Worm (Caenorhabditis elegans) whole organism, late embryonic: ENCODE results near the gene mpk-1.

Source experiments
- C38D4.7 ChIP-seq: fragments of 200-800 bp; sonication (Bioruptor generic); optimal IDR thresholded peaks from 2 replicates; lab custom pipeline; 2018; ENCODE audit warnings: mild to moderate bottlenecking, missing genetic modification characterization, moderate library complexity, missing compliant biosample characterization
- F13H6.1 ChIP-seq: sonication (generic microtip); optimal IDR thresholded peaks from 2 replicates; lab custom pipeline; 2016; ENCODE audit warnings: missing genetic modification characterization, missing compliant biosample characterization
- K02D7.2 ChIP-seq: sonication (generic microtip); optimal IDR thresholded peaks from 2 replicates; lab custom pipeline; 2017; ENCODE audit warnings: mild to moderate bottlenecking, missing genetic modification characterization, missing compliant biosample characterization
- Y22D7AL.16 ChIP-seq: sonication (generic microtip); optimal IDR thresholded peaks from 2 replicates; lab custom pipeline; 2016; ENCODE audit warnings: missing genetic modification characterization, missing compliant biosample characterization
- ahr-1 ChIP-seq: sonication (generic microtip); optimal IDR thresholded peaks from 2 replicates; lab custom pipeline; 2016; ENCODE audit warnings: missing genetic modification characterization, missing compliant biosample characterization
- ceh-19 ChIP-seq: fragments of 200-800 bp; sonication (Bioruptor generic); optimal IDR thresholded peaks from 2 replicates; lab custom pipeline; 2018; ENCODE audit warnings: mild to moderate bottlenecking, missing genetic modification characterization, missing compliant biosample characterization
- ceh-2 ChIP-seq: sonication (generic microtip); optimal IDR thresholded peaks from 2 replicates; lab custom pipeline; 2016; ENCODE audit warnings: missing genotype, missing genetic modification characterization, missing compliant biosample characterization
- ceh-22 ChIP-seq: sonication (generic microtip); optimal IDR thresholded peaks from 2 replicates; lab custom pipeline; 2017; ENCODE audit warnings: missing biosample characterization, missing genetic modification characterization
- ceh-24 ChIP-seq: sonication (generic microtip); optimal IDR thresholded peaks from 2 replicates; lab custom pipeline; 2016; ENCODE audit warnings: mild to moderate bottlenecking, missing genetic modification characterization, missing compliant biosample characterization
- ceh-31 ChIP-seq: sonication (generic microtip); optimal IDR thresholded peaks from 2 replicates; lab custom pipeline; 2016; ENCODE audit warnings: missing genetic modification characterization, missing compliant biosample characterization
- ceh-34 ChIP-seq: sonication (generic microtip); optimal IDR thresholded peaks from 2 replicates; lab custom pipeline; 2016; ENCODE audit warnings: mild to moderate bottlenecking, missing genetic modification characterization, missing compliant biosample characterization
- ceh-48 ChIP-seq: sonication (generic microtip); optimal IDR thresholded peaks from 2 replicates; lab custom pipeline; 2016; ENCODE audit warnings: missing genetic modification characterization, inconsistent platforms, missing compliant biosample characterization
- ceh-9 ChIP-seq: sonication (generic microtip); optimal IDR thresholded peaks from 2 replicates; lab custom pipeline; 2016; ENCODE audit warnings: mild to moderate bottlenecking, missing genetic modification characterization, inconsistent platforms, missing compliant biosample characterization
- che-1 ChIP-seq: sonication (generic microtip); optimal IDR thresholded peaks from 2 replicates; lab custom pipeline; 2016; ENCODE audit warnings: mild to moderate bottlenecking, missing genetic modification characterization, missing compliant biosample characterization
- dve-1 ChIP-seq: sonication (generic microtip); optimal IDR thresholded peaks from 2 replicates; lab custom pipeline; 2017; ENCODE audit warnings: antibody characterized with exemption, mild to moderate bottlenecking, missing genetic modification characterization, missing compliant biosample characterization
- elt-4 ChIP-seq: sonication (generic microtip); optimal IDR thresholded peaks from 2 replicates; lab custom pipeline; 2016; ENCODE audit warnings: missing genetic modification characterization, missing compliant biosample characterization
- ets-4 ChIP-seq: sonication (generic microtip); optimal IDR thresholded peaks from 2 replicates; lab custom pipeline; 2016; ENCODE audit warnings: missing genetic modification characterization, missing compliant biosample characterization
- eyg-1 ChIP-seq: sonication (generic microtip); optimal IDR thresholded peaks from 2 replicates; lab custom pipeline; 2016; ENCODE audit warnings: missing genotype, missing genetic modification characterization, missing compliant biosample characterization
- fkh-10 ChIP-seq: fragments of 150-350 bp; optimal IDR thresholded peaks from 2 replicates; lab custom pipeline; 2014; ENCODE audit warnings: missing biosample characterization, missing genetic modification reagents, missing genetic modification characterization
- fkh-6 ChIP-seq: sonication (generic microtip); optimal IDR thresholded peaks from 2 replicates; lab custom pipeline; 2016; ENCODE audit warnings: missing genetic modification characterization, missing compliant biosample characterization
- hlh-15 ChIP-seq: sonication (generic microtip); optimal IDR thresholded peaks from 2 replicates; lab custom pipeline; 2016; ENCODE audit warnings: missing genetic modification characterization, missing compliant biosample characterization
- hlh-6 ChIP-seq: sonication (generic microtip); optimal IDR thresholded peaks from 2 replicates; lab custom pipeline; 2016; ENCODE audit warnings: missing genotype, missing genetic modification characterization, missing compliant biosample characterization
- lim-6 ChIP-seq: sonication (generic microtip); optimal IDR thresholded peaks from 2 replicates; lab custom pipeline; 2016; ENCODE audit warnings: missing genetic modification characterization, missing compliant biosample characterization
- lin-11 ChIP-seq: fragments of 200-800 bp; sonication (Bioruptor generic); optimal IDR thresholded peaks from 2 replicates; lab custom pipeline; 2018; ENCODE audit warnings: mild to moderate bottlenecking, missing genetic modification characterization, missing compliant biosample characterization
- mec-3 ChIP-seq: sonication (generic microtip); optimal IDR thresholded peaks from 2 replicates; lab custom pipeline; 2016; ENCODE audit warnings: borderline replicate concordance, missing genetic modification characterization, missing compliant biosample characterization
- nfya-1 ChIP-seq: sonication (generic microtip); optimal IDR thresholded peaks from 2 replicates; lab custom pipeline; 2017; ENCODE audit warnings: missing genetic modification characterization, mild to moderate bottlenecking, missing compliant biosample characterization, antibody characterized with exemption, moderate library complexity
- nhr-11 ChIP-seq: fragments of 150-350 bp; optimal IDR thresholded peaks from 2 replicates; lab custom pipeline; 2014; ENCODE audit warnings: missing biosample characterization, missing genetic modification characterization
- nhr-232 ChIP-seq: sonication (generic microtip); optimal IDR thresholded peaks from 2 replicates; lab custom pipeline; 2016; ENCODE audit warnings: missing genetic modification characterization, missing compliant biosample characterization
- odd-2 ChIP-seq: sonication (generic microtip); optimal IDR thresholded peaks from 2 replicates; lab custom pipeline; 2017; ENCODE audit warnings: antibody characterized with exemption, mild to moderate bottlenecking, missing genetic modification characterization, missing compliant biosample characterization
- pha-2 ChIP-seq: sonication (generic microtip); optimal IDR thresholded peaks from 2 replicates; lab custom pipeline; 2017; ENCODE audit warnings: mild to moderate bottlenecking, missing genetic modification characterization, missing compliant biosample characterization
- pqm-1 ChIP-seq: sonication (generic microtip); optimal IDR thresholded peaks from 2 replicates; lab custom pipeline; 2016; ENCODE audit warnings: missing genetic modification characterization, missing compliant biosample characterization
- ref-2 ChIP-seq: sonication (generic microtip); optimal IDR thresholded peaks from 2 replicates; lab custom pipeline; 2016; ENCODE audit warnings: missing genetic modification characterization, missing compliant biosample characterization
- rnt-1 ChIP-seq: sonication (generic microtip); optimal IDR thresholded peaks from 2 replicates; lab custom pipeline; 2016; ENCODE audit warnings: missing genetic modification characterization, missing compliant biosample characterization
- sdc-2 ChIP-seq: sonication (generic microtip); optimal IDR thresholded peaks from 2 replicates; lab custom pipeline; 2016; ENCODE audit warnings: missing genotype, missing genetic modification characterization, missing compliant biosample characterization
- sox-4 ChIP-seq: sonication (generic microtip); optimal IDR thresholded peaks from 2 replicates; lab custom pipeline; 2017; ENCODE audit warnings: mild to moderate bottlenecking, missing genetic modification characterization, inconsistent platforms, missing compliant biosample characterization
- tbx-2 ChIP-seq: sonication (generic microtip); optimal IDR thresholded peaks from 2 replicates; lab custom pipeline; 2016; ENCODE audit warnings: missing genetic modification characterization, missing compliant biosample characterization
- ttx-3 ChIP-seq: sonication (generic microtip); optimal IDR thresholded peaks from 2 replicates; lab custom pipeline; 2016; ENCODE audit warnings: missing genetic modification reagents, missing genetic modification characterization, missing compliant biosample characterization
- unc-42 ChIP-seq: sonication (generic microtip); optimal IDR thresholded peaks from 2 replicates; lab custom pipeline; 2016; ENCODE audit warnings: missing genotype, missing genetic modification characterization, missing compliant biosample characterization
- unc-55 ChIP-seq: sonication (generic microtip); optimal IDR thresholded peaks from 2 replicates; lab custom pipeline; 2017; ENCODE audit warnings: missing biosample characterization, missing genetic modification reagents, missing genetic modification characterization
- unc-86 ChIP-seq: sonication (generic microtip); optimal IDR thresholded peaks from 2 replicates; lab custom pipeline; 2016; ENCODE audit warnings: missing genetic modification characterization, missing compliant biosample characterization
- zip-5 ChIP-seq: sonication (generic microtip); optimal IDR thresholded peaks from 2 replicates; lab custom pipeline; 2016; ENCODE audit warnings: missing genetic modification characterization, missing compliant biosample characterization

Gene mpk-1

DNA sequence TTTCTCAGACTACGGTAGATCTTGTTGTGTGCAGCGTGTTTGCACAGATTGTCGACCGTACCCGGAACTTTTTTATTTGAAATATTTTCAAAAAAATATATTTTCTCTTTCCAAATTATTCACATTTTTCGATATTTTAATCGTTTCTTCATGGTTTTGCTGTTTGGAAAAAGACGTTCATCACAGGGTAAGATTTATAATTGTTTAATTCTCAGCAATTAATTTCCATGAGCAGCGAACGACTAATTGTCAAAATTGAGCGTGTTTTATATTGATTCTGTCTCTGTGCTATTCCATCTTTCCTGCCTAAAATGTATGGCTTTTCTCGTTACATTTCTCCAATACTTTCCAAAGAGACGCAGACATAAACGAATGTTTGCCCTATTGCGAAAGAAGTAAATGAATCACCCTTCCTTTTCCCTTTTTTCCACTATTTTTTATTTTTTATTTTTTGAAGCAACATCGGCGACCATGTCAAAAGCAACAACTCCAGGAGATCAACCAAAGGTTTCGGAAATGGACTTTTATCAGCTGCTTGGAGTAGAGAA lies 36.7 kb downstream of the mpk-1 start, which contains the start of gene dnj-16:
dnj-16 (plus strand) TSS at position 51 of the 548 bp plus-strand sequence.
- TF ChIP-seq ceh-9 (no peak), mec-3 (tag; lab: Kevin White, UChicago) (no peak), ceh-34 (tag; lab: Kevin White, UChicago) (no peak), che-1 (tag; lab: Kevin White, UChicago) (no peak), sdc-2 (no peak), unc-55 (GFP tag; lab: Kevin White, UChicago) (peak; percentile 26), ceh-22 (tag; lab: Kevin White, UChicago) (no peak), ttx-3 (tag; lab: Kevin White, UChicago) (no peak), eyg-1 (no peak), sox-4 (no peak), ets-4 (tag; lab: Kevin White, UChicago) (no peak), nfya-1 (tag; lab: Kevin White, UChicago) (peak; percentile 4), dve-1 (tag; lab: Kevin White, UChicago) (no peak), K02D7.2 (tag; lab: Kevin White, UChicago) (no peak), unc-42 (tag; lab: Kevin White, UChicago) (peak; percentile 58), ref-2 (tag; lab: Kevin White, UChicago) (no peak), pha-2 (tag; lab: Kevin White, UChicago) (no peak), ceh-31 (peak; percentile 52), hlh-15 (no peak), ceh-48 (tag; lab: Kevin White, UChicago) (peak; percentile 61), pqm-1 (tag; lab: Kevin White, UChicago) (no peak), odd-2 (no peak), lim-6 (tag; lab: Kevin White, UChicago) (no peak), zip-5 (tag; lab: Kevin White, UChicago) (no peak), C38D4.7 (no peak), hlh-6 (no peak), rnt-1 (tag; lab: Kevin White, UChicago) (no peak), F13H6.1 (tag; lab: Kevin White, UChicago) (no peak), ceh-2 (tag; lab: Kevin White, UChicago) (no peak), fkh-6 (tag; lab: Kevin White, UChicago) (no peak), fkh-10 (GFP tag; lab: Kevin White, UChicago) (no peak), ceh-24 (tag; lab: Kevin White, UChicago) (no peak)

DNA sequence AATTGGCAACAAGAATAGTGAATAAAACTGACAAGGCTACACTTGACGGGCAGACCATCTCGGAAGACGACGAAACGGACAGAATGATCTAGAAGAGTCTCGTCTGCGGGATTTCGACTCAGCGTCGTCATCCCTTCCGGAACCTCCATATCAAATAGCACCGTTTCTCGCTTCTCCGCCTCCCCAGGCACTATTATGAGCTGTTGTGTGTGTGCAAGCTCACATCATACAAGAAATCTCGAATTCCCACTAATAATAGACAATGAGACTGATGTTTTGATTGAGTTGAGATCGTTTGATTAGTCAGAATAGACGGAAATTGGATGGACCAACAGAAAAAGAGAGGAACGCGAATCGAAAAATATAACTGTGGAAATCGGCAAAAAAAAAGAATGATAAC lies 37.7 kb downstream of the mpk-1 start, which contains the start of gene spp-28:
spp-28 (minus strand) TSS at position 101 of the 400 bp plus-strand sequence.
- no peak for TF ChIP-seq nhr-11 (tag; lab: Kevin White, UChicago)
- TF ChIP-seq fkh-10 (GFP tag; lab: Kevin White, UChicago), result no peak
- no peak for TF ChIP-seq K02D7.2 (tag; lab: Kevin White, UChicago)
- no peak for TF ChIP-seq pqm-1 (tag; lab: Kevin White, UChicago)

DNA sequence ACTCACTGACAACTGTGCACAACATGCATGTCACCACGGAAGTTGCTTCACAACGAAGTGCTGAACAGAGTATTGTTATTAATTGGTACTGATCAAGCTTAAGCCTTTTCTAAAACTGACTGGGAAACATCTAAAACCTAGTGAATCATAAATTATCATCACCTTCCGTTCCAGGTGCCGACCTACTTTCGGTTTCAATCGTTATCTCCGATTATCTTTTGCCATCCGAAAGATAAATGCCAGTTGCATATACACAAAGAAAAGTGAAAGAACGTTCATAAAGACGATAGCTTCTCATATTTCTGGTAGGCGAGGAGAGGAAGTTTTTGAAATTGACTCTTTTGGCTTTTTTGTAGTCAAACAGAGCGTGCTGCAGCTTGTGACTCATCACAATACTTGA lies 38.3 kb downstream of the mpk-1 start:
- no peak for TF ChIP-seq odd-2
- no peak for TF ChIP-seq fkh-10 (GFP tag; lab: Kevin White, UChicago)
- no peak for TF ChIP-seq ahr-1 (tag; lab: Kevin White, UChicago)

DNA sequence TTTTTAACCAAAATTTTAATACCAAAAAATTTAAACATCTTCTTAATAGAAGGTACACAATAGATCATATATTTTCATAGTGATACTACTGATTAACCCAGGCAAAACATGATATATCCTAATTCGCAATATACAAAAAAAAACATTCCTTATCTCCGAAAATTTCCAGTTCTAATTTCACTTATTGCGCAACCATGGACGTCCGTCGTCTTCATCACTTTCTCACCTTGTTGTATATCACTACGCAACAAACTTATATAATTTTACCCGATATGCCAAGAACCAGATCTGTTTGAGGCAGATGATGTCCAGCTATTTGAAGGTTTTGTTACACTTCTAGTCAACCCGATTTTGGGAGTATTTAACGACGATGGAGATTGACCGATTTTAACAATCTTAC lies 40.1 kb downstream of the mpk-1 start, which contains the start of gene R74.2:
R74.2 (plus strand) TSS at position 316 of the 400 bp plus-strand sequence.
- TF ChIP-seq elt-4 (no peak), unc-86 (tag; lab: Kevin White, UChicago) (no peak), lin-11 (tag; lab: Kevin White, UChicago) (no peak), tbx-2 (tag; lab: Kevin White, UChicago) (no peak), nhr-232 (tag; lab: Kevin White, UChicago) (no peak), eyg-1 (no peak), odd-2 (no peak), nfya-1 (tag; lab: Kevin White, UChicago) (no peak), ceh-48 (tag; lab: Kevin White, UChicago) (no peak), ceh-19 (no peak), Y22D7AL.16 (tag; lab: Kevin White, UChicago) (no peak), lim-6 (tag; lab: Kevin White, UChicago) (no peak), fkh-6 (tag; lab: Kevin White, UChicago) (no peak)
